Fruit fly (Drosophila melanogaster) whole organism, embryonic: ENCODE measurements around the gene side-IV.
A peak's percentile ranks its signal among the peaks of the same experiment; 100 is the strongest.

Experiments used
- Antp ChIP-seq: fragments of 200-800 bp; sonication (Bioruptor generic); optimal IDR thresholded peaks from 3 replicates; lab custom pipeline; 2016; ENCODE audit warnings: missing biosample characterization, missing genetic modification characterization
- CG10321 ChIP-seq: fragments of 200-800 bp; sonication (Bioruptor generic); IDR thresholded peaks from 2 replicates; pipeline ENCODE4 v1.3.6; 2022; ENCODE audit warnings: missing biosample characterization, missing genetic modification characterization
- CG13287 ChIP-seq: fragments of 200-800 bp; sonication (Bioruptor generic); IDR thresholded peaks from 2 replicates; pipeline ENCODE4 v1.3.6; 2022; ENCODE audit warnings: missing biosample characterization, missing genetic modification characterization; ENCODE audit not compliant: partially characterized antibody
- CG15269 ChIP-seq: fragments of 200-800 bp; sonication (Bioruptor generic); optimal IDR thresholded peaks from 2 replicates; lab custom pipeline; 2018; ENCODE audit warnings: missing biosample characterization, mild to moderate bottlenecking, missing genetic modification characterization, moderate library complexity
- CG17359 ChIP-seq: fragments of 200-800 bp; sonication (Bioruptor generic); optimal IDR thresholded peaks from 3 replicates; lab custom pipeline; 2018; ENCODE audit warnings: missing biosample characterization, mild to moderate bottlenecking, missing genetic modification characterization, moderate library complexity
- CG18262 ChIP-seq: fragments of 200-800 bp; optimal IDR thresholded peaks from 3 replicates; lab custom pipeline; 2019; ENCODE audit warnings: missing biosample characterization, mild to moderate bottlenecking, missing genetic modification characterization, moderate library complexity
- CG1832 ChIP-seq: fragments of 200-800 bp; sonication (Bioruptor generic); optimal IDR thresholded peaks from 2 replicates; lab custom pipeline; 2017; ENCODE audit warnings: missing biosample characterization, mild to moderate bottlenecking, missing genetic modification characterization, inconsistent platforms
- CG18476 ChIP-seq: fragments of 200-800 bp; sonication (Bioruptor generic); optimal IDR thresholded peaks from 2 replicates; lab custom pipeline; 2016; ENCODE audit warnings: missing biosample characterization, mild to moderate bottlenecking, missing genetic modification characterization
- CG18599 ChIP-seq: fragments of 200-800 bp; sonication (Bioruptor generic); optimal IDR thresholded peaks from 3 replicates; lab custom pipeline; 2017; ENCODE audit warnings: missing biosample characterization, missing genetic modification characterization, mild to moderate bottlenecking, moderate library complexity, missing genetic modification reagents
- CG2678 ChIP-seq: fragments of 200-800 bp; sonication (Bioruptor generic); optimal IDR thresholded peaks from 3 replicates; lab custom pipeline; 2019; ENCODE audit warnings: missing biosample characterization, mild to moderate bottlenecking, missing genetic modification characterization, moderate library complexity
- CG31365 ChIP-seq: fragments of 200-800 bp; sonication (Bioruptor generic); optimal IDR thresholded peaks from 2 replicates; lab custom pipeline; 2018; ENCODE audit warnings: missing biosample characterization, mild to moderate bottlenecking, missing genetic modification characterization
- CG3163 ChIP-seq: fragments of 200-800 bp; sonication (Bioruptor generic); optimal IDR thresholded peaks from 3 replicates; lab custom pipeline; 2016; ENCODE audit warnings: missing biosample characterization, missing genetic modification characterization
- CG34422 ChIP-seq: fragments of 200-800 bp; sonication (Bioruptor generic); IDR thresholded peaks from 3 replicates; pipeline ENCODE4 v1.3.6; 2022; ENCODE audit warnings: missing biosample characterization, missing genetic modification characterization
- CG4328 ChIP-seq: fragments of 200-800 bp; sonication (Bioruptor generic); optimal IDR thresholded peaks from 3 replicates; lab custom pipeline; 2017; ENCODE audit warnings: missing biosample characterization, missing genetic modification reagents, missing genetic modification characterization
- CG6813 ChIP-seq: fragments of 200-800 bp; sonication (Bioruptor generic); optimal IDR thresholded peaks from 2 replicates; lab custom pipeline; 2017; ENCODE audit warnings: missing biosample characterization, missing genetic modification characterization, mild to moderate bottlenecking, moderate library complexity, missing genetic modification reagents
- CG7963 ChIP-seq: fragments of 200-800 bp; sonication (Bioruptor generic); IDR thresholded peaks from 3 replicates; pipeline ENCODE4 v1.3.6; 2022; ENCODE audit warnings: missing biosample characterization, missing genetic modification characterization; ENCODE audit not compliant: partially characterized antibody
- CG8478 ChIP-seq: fragments of >200 bp; optimal IDR thresholded peaks from 2 replicates; lab custom pipeline; 2018
- CG9876 ChIP-seq: fragments of 200-800 bp; sonication (Bioruptor generic); optimal IDR thresholded peaks from 2 replicates; lab custom pipeline; 2016; ENCODE audit warnings: missing biosample characterization, missing genetic modification characterization
- Dad ChIP-seq: fragments of 200-800 bp; sonication (Bioruptor generic); optimal IDR thresholded peaks from 3 replicates; lab custom pipeline; 2016; ENCODE audit warnings: missing biosample characterization, missing genetic modification characterization
- E2f2 ChIP-seq: fragments of 200-800 bp; sonication (Bioruptor generic); IDR thresholded peaks from 2 replicates; pipeline ENCODE4 v1.3.6; 2022; ENCODE audit warnings: missing biosample characterization, missing genetic modification characterization
- Ets97D ChIP-seq: fragments of 200-800 bp; sonication (Bioruptor generic); optimal IDR thresholded peaks from 3 replicates; lab custom pipeline; 2016; ENCODE audit warnings: missing biosample characterization, missing genetic modification characterization
- Fer1 ChIP-seq: fragments of 200-800 bp; sonication (Bioruptor generic); optimal IDR thresholded peaks from 2 replicates; lab custom pipeline; 2017; ENCODE audit warnings: missing biosample characterization, mild to moderate bottlenecking, missing genetic modification characterization
- Hr51 ChIP-seq, 2 experiments: fragments of 200-800 bp; sonication (Bioruptor generic); optimal IDR thresholded peaks; 2 replicates in 1 of 2; 3 replicates in 1 of 2; lab custom pipeline; 2016 to 2018; ENCODE audit warnings: missing biosample characterization in 2 of 2, missing genetic modification characterization in 2 of 2, mild to moderate bottlenecking in 1 of 2, moderate library complexity in 1 of 2
- Jarid2 ChIP-seq: fragments of 200-800 bp; sonication (Bioruptor generic); optimal IDR thresholded peaks from 3 replicates; lab custom pipeline; 2017; ENCODE audit warnings: mild to moderate bottlenecking, missing biosample characterization, missing genetic modification reagents, missing genetic modification characterization
- Kr ChIP-seq: fragments of 200-800 bp; sonication (Bioruptor generic); optimal IDR thresholded peaks from 2 replicates; lab custom pipeline; 2017; ENCODE audit warnings: missing biosample characterization, mild to moderate bottlenecking, missing genetic modification characterization
- Med ChIP-seq: fragments of 200-800 bp; sonication (Bioruptor generic); peaks from one replicate; lab custom pipeline; 2016; ENCODE audit warnings: missing biosample characterization, missing genetic modification characterization, mild to moderate bottlenecking, inconsistent platforms, moderate library complexity
- Meics ChIP-seq: fragments of 200-800 bp; sonication (Bioruptor generic); optimal IDR thresholded peaks from 2 replicates; lab custom pipeline; 2017; ENCODE audit warnings: missing biosample characterization, mild to moderate bottlenecking, missing genetic modification characterization
- NK7.1 ChIP-seq: fragments of 200-800 bp; sonication (Bioruptor generic); optimal IDR thresholded peaks from 3 replicates; lab custom pipeline; 2016; ENCODE audit warnings: missing biosample characterization, missing genetic modification characterization
- PHDP ChIP-seq: fragments of 200-800 bp; sonication (Bioruptor generic); optimal IDR thresholded peaks from 3 replicates; lab custom pipeline; 2018; ENCODE audit warnings: missing biosample characterization, mild to moderate bottlenecking, missing genetic modification characterization, moderate library complexity
- Sin3A ChIP-seq: fragments of >200 bp; optimal IDR thresholded peaks from 2 replicates; lab custom pipeline; 2018
- Sox100B ChIP-seq: fragments of 200-800 bp; sonication (Bioruptor generic); optimal IDR thresholded peaks from 3 replicates; lab custom pipeline; 2018; ENCODE audit warnings: missing biosample characterization, mild to moderate bottlenecking, missing genetic modification characterization
- caup ChIP-seq: fragments of 200-800 bp; sonication (Bioruptor generic); optimal IDR thresholded peaks from 3 replicates; lab custom pipeline; 2017; ENCODE audit warnings: missing biosample characterization, mild to moderate bottlenecking, missing genetic modification characterization, moderate library complexity; ENCODE audit not compliant: severe bottlenecking
- chm ChIP-seq: fragments of 200-800 bp; sonication (Bioruptor generic); IDR thresholded peaks from 2 replicates; pipeline ENCODE4 v1.3.6; 2022; ENCODE audit warnings: missing biosample characterization, missing genetic modification characterization
- crc ChIP-seq: fragments of 200-800 bp; sonication (Bioruptor generic); optimal IDR thresholded peaks from 2 replicates; lab custom pipeline; 2016; ENCODE audit warnings: missing biosample characterization, missing genetic modification characterization
- dimm ChIP-seq: fragments of 200-800 bp; sonication (Bioruptor generic); IDR thresholded peaks from 2 replicates; pipeline ENCODE4 v1.3.6; 2022; ENCODE audit warnings: missing biosample characterization, missing genetic modification characterization
- dmrt99B ChIP-seq: fragments of 200-800 bp; sonication (Bioruptor generic); optimal IDR thresholded peaks from 2 replicates; lab custom pipeline; 2018; ENCODE audit warnings: missing biosample characterization, mild to moderate bottlenecking, missing genetic modification characterization, moderate library complexity
- dysf ChIP-seq: fragments of 200-800 bp; sonication (Bioruptor generic); IDR thresholded peaks from 3 replicates; pipeline ENCODE4 v1.3.6; 2022; ENCODE audit warnings: missing biosample characterization, missing genetic modification characterization
- eve ChIP-seq, 2 experiments: fragments of >200 bp; optimal IDR thresholded peaks; 2 replicates each; lab custom pipeline; 2017; ENCODE audit warnings: missing biosample characterization in 2 of 2, missing genetic modification characterization in 2 of 2
- gcm ChIP-seq: fragments of 200-800 bp; sonication (Bioruptor generic); optimal IDR thresholded peaks from 2 replicates; lab custom pipeline; 2019; ENCODE audit warnings: missing biosample characterization, mild to moderate bottlenecking, missing genetic modification characterization, moderate library complexity
- hkb ChIP-seq, 2 experiments: fragments of 200-800 bp in 1 of 2; fragments of >200 bp in 1 of 2; sonication (Bioruptor generic) in 1 of 2; IDR thresholded peaks in 1 of 2; optimal IDR thresholded peaks in 1 of 2; 2 replicates each; pipeline versions ENCODE4 v1.3.6 to Lab custom; 2017 to 2022; ENCODE audit warnings: missing biosample characterization in 1 of 2, missing genetic modification characterization in 1 of 2
- nau ChIP-seq: fragments of 200-800 bp; sonication (Bioruptor generic); optimal IDR thresholded peaks from 3 replicates; lab custom pipeline; 2017; ENCODE audit warnings: missing biosample characterization, mild to moderate bottlenecking, missing genetic modification characterization, missing genetic modification reagents
- oc ChIP-seq: fragments of 200-800 bp; sonication (Bioruptor generic); optimal IDR thresholded peaks from 2 replicates; lab custom pipeline; 2018; ENCODE audit warnings: missing biosample characterization, mild to moderate bottlenecking, missing genetic modification characterization, moderate library complexity
- odd ChIP-seq: fragments of 200-800 bp; sonication (Bioruptor generic); optimal IDR thresholded peaks from 2 replicates; lab custom pipeline; 2017; ENCODE audit warnings: missing biosample characterization, mild to moderate bottlenecking, missing genetic modification characterization
- pho ChIP-seq: fragments of 200-800 bp; sonication (Bioruptor generic); optimal IDR thresholded peaks from 2 replicates; lab custom pipeline; 2016; ENCODE audit warnings: missing biosample characterization, missing genetic modification characterization
- sd ChIP-seq: fragments of 200-800 bp; sonication (Bioruptor generic); optimal IDR thresholded peaks from 3 replicates; lab custom pipeline; 2018; ENCODE audit warnings: missing biosample characterization, mild to moderate bottlenecking, missing genetic modification characterization, moderate library complexity
- sim ChIP-seq: fragments of 200-800 bp; sonication (Bioruptor generic); IDR thresholded peaks from 2 replicates; pipeline ENCODE4 v1.3.6; 2022; ENCODE audit warnings: missing biosample characterization, missing genetic modification characterization
- sisA ChIP-seq: fragments of 200-800 bp; sonication (Bioruptor generic); IDR thresholded peaks from 2 replicates; pipeline ENCODE4 v1.3.6; 2022; ENCODE audit warnings: missing biosample characterization, missing genetic modification characterization
- sob ChIP-seq: fragments of 200-800 bp; sonication (Bioruptor generic); IDR thresholded peaks from 2 replicates; pipeline ENCODE4 v1.3.6; 2022; ENCODE audit warnings: missing biosample characterization, missing genetic modification characterization
- trem ChIP-seq: fragments of 200-800 bp; optimal IDR thresholded peaks from 3 replicates; lab custom pipeline; 2019; ENCODE audit warnings: missing biosample characterization, mild to moderate bottlenecking, missing genetic modification characterization, moderate library complexity
- twi ChIP-seq: fragments of 200-800 bp; optimal IDR thresholded peaks from 2 replicates; lab custom pipeline; 2019; ENCODE audit warnings: missing biosample characterization, mild to moderate bottlenecking, missing genetic modification characterization, moderate library complexity

side-IV gene

DNA sequence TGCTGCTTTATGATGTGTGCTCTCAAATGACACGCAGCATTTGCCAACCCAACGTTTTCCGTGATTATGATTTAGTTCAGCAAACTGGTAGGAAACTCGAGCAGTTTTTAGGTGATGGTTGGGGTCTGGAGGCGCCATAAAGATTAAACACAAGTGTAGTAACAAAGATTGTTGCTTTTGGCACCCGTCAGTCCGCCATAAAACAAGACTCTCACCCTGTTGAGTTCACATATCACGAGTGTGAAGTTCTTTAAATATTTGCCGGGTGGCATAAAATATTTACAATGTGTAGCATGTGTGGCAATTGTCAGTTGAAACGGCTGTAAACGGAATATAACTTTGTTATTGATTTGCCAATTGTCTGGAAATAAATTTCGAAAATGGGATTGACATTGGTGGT is 8.7 kb upstream of the side-IV start (continued):
- TF ChIP-seq Meics (peak; percentile 41), dysf (GFP tag; lab: Robert Waterston, UW) (peak; percentile 25; the same call in 1 of the 3 replicates), Sox100B (GFP tag; lab: Kevin White, UChicago) (peak; percentile 34), Antp (no peak), caup (GFP tag; lab: Kevin White, UChicago) (peak; percentile 11), sim (GFP tag; lab: Robert Waterston, UW) (no peak), CG1832 (GFP tag; lab: Kevin White, UChicago) (no peak), CG10321 (GFP tag; lab: Robert Waterston, UW) (no peak), PHDP (tag; lab: Kevin White, UChicago) (peak; percentile 67), sd (peak; percentile 31), Kr (no peak), sisA (no peak), CG4328 (GFP tag; lab: Kevin White, UChicago) (no peak), CG17359 (tag; lab: Kevin White, UChicago) (peak; percentile 18), dimm (GFP tag; lab: Robert Waterston, UW) (no peak), Sin3A (lab: Kevin White, UChicago) (no peak), CG6813 (GFP tag; lab: Kevin White, UChicago) (peak; percentile 14), gcm (peak; percentile 5), Med (GFP tag; lab: Kevin White, UChicago) (peak; percentile 79), hkb (optimal IDR thresholded peaks at IDR 0.05; lab: Kevin White, UChicago) (no peak), hkb (GFP tag; IDR thresholded peaks at IDR 0.05; lab: Robert Waterston, UW) (no peak), Ets97D (no peak), CG18262 (tag; lab: Kevin White, UChicago) (peak; percentile 16), E2f2 (GFP tag; lab: Robert Waterston, UW) (peak; percentile 8; the same call in 1 of the 2 replicates), CG7963 (GFP tag; lab: Robert Waterston, UW) (no peak), CG18476 (GFP tag; lab: Kevin White, UChicago) (no peak), CG13287 (GFP tag; lab: Robert Waterston, UW) (no peak), CG3163 (GFP tag; lab: Kevin White, UChicago) (no peak), sob (GFP tag; lab: Robert Waterston, UW) (peak; percentile 36; the same call in 1 of the 2 replicates), Jarid2 (GFP tag; lab: Kevin White, UChicago) (no peak), CG15269 (tag; lab: Kevin White, UChicago) (peak; percentile 33), oc (tag; lab: Kevin White, UChicago) (no peak), nau (GFP tag; lab: Kevin White, UChicago) (peak; percentile 0), pho (GFP tag; lab: Kevin White, UChicago) (no peak), Hr51 (GFP tag; optimal IDR thresholded peaks at IDR 0.05; lab: Kevin White, UChicago) (peak in 1 of 2 experiments; percentile 47), twi (tag; lab: Kevin White, UChicago) (peak; percentile 35), CG9876 (GFP tag; lab: Kevin White, UChicago) (no peak), trem (tag; lab: Kevin White, UChicago) (no peak), Fer1 (GFP tag; lab: Kevin White, UChicago) (peak; percentile 2), CG18599 (GFP tag; lab: Kevin White, UChicago) (peak; percentile 20), CG2678 (tag; lab: Kevin White, UChicago) (peak; percentile 73), odd (GFP tag; lab: Kevin White, UChicago) (peak; percentile 41), chm (GFP tag; lab: Robert Waterston, UW) (0 out of 2 replicates have a peak, but pooled peaks have one; percentile 33), dmrt99B (tag; lab: Kevin White, UChicago) (peak; percentile 19), NK7.1 (GFP tag; lab: Kevin White, UChicago) (no peak), crc (GFP tag; lab: Kevin White, UChicago) (peak; percentile 3), Dad (GFP tag; lab: Kevin White, UChicago) (no peak), CG31365 (tag; lab: Kevin White, UChicago) (no peak), CG8478 (lab: Kevin White, UChicago) (no peak), CG34422 (GFP tag; lab: Robert Waterston, UW) (no peak), eve (GFP tag; optimal IDR thresholded peaks at IDR 0.05; lab: Kevin White, UChicago) (peak in 1 of 2 experiments; percentile 18)
